Fruit fly (Drosophila melanogaster) S2 (cell line): Measurements from ENCODE around the gene Obp99d.

Experiments used
- CG8478 ChIP-seq: fragments of >200 bp; optimal IDR thresholded peaks from 2 replicates; lab custom pipeline; 2018
- CTCF ChIP-seq, 2 experiments: fragments of >200 bp; optimal IDR thresholded peaks; 2 replicates each; lab custom pipeline; 2018

The Obp99d gene

dm6 chr3R:29724745-29725144 lies 10.4 kb downstream of the Obp99d start, which contains the start of the genes Naa40 and CG18731:
Gene Naa40 (minus strand): TSS chr3R:29724950.
Gene CG18731 (plus strand): TSS chr3R:29725027.
- TF ChIP-seq CTCF (optimal IDR thresholded peaks at IDR 0.05; lab: Kevin White, UChicago) (no peak), CG8478 (no peak)

DNA sequence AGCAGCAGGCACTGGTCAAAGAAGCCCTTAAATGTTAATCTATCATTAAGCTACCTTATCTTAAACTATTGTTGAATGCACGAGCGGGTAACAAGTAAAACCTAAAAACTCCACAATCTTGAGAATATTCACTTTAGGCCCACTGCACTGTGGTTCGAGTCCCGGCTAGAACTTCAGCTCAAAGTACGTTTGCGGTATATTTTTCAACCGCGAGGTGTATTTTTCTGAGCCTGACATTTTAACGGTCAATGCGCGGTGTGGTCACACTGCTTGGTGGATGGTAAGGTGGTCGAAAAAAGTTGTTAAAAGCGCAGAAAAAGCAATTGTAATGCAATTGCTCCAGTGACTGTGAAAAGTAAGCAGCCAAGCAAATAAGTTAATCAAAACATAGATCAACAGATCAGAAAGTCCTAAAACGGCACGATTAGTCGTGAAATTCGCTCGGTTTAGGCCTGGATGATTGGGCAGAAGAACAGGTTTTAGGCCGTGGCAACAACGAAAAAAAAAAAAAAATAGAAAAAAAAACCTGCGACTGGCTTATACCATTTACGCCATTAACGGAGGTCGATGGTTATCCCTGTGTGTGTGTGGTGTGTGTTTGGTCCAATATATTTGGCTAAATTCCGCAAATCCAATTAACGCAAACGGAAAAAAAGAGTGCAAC lies 11.4 kb downstream of the Obp99d start, which contains the start of gene Kul:
Gene Kul (plus strand): TSS at position 254 of the 664 bp plus-strand sequence.
- TF ChIP-seq CTCF (optimal IDR thresholded peaks at IDR 0.05; lab: Kevin White, UChicago) (peak; percentile 52), CG8478 (no peak)

dm6 chr3R:29726277-29726676 lies 12.0 kb downstream of the Obp99d start:
- TF ChIP-seq CTCF (optimal IDR thresholded peaks at IDR 0.05; lab: Kevin White, UChicago) (no peak), CG8478 (no peak)

DNA sequence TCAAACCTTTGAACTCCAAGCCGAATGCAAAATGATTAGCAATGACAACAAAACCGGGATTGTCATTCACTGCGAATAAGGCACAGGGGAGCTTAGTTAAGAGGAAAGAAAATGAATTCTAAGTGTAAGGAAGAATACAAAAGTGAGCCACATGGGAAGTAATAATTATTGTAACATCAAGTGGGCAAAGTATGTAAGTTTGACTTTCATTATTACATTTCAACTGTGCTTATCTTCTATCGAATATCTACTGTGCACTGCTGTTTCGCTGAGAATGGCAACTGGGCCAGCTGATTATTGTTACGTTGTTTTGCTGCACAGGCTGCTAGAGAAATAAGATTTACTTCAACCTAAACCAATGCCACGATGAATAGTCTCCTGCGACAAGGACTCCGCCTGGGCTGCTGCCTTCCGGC lies 22.4 kb downstream of the Obp99d start, which contains the start of the genes CG7601 and CIA30:
Gene CG7601 (minus strand): TSS at position 68 of the 416 bp plus-strand sequence.
Gene CIA30 (plus strand): TSS at position 288 of the 416 bp plus-strand sequence.
- no peak for TF ChIP-seq CTCF (optimal IDR thresholded peaks at IDR 0.05; lab: Kevin White, UChicago)
- no peak for TF ChIP-seq CG8478

dm6 chr3R:29737891-29738290 lies 23.6 kb downstream of the Obp99d start, which contains the start of gene Gnpnat:
Gene Gnpnat (plus strand): TSS chr3R:29738275.
- TF ChIP-seq CG8478, result no peak

DNA sequence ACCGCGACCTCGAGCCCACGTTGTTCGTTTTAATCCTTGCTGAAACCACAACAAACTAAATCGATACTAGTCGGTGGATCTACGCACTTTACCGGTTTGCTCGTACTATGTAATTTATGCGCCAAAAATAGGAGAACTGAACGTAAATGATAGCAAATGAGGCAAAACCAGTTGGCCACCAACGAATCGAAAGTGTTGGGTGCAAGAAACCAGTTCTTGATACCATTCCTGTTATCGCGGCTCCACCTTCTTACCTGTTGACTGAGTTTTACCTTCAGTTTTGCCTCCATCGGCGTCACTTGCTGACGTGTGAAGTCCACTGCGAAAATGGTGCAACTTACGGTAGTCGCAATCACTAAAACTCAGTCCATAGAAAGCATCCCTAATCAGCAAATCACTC lies 25.8 kb downstream of the Obp99d start:
- TF ChIP-seq CTCF (optimal IDR thresholded peaks at IDR 0.05; lab: Kevin White, UChicago) (no peak), CG8478 (no peak)

dm6 chr3R:29745056-29745455 lies 30.8 kb downstream of the Obp99d start, which contains the start of the genes Wdr24 and IntS11:
Gene Wdr24 (minus strand): TSS chr3R:29745092.
Gene IntS11 (plus strand): TSS chr3R:29745337.
- TF ChIP-seq CG8478 (no peak), CTCF (optimal IDR thresholded peaks at IDR 0.05; lab: Kevin White, UChicago) (peak; percentile 18 to 55)

- TF ChIP-seq CG8478 (no peak), CTCF (optimal IDR thresholded peaks at IDR 0.05; lab: Kevin White, UChicago) (no peak)
Observed at dm6 chr3R:29748591-29749303, 34.4 kb downstream of the Obp99d start, which contains the start of the genes ATPsyngamma and yata. Gene ATPsyngamma (minus strand): TSS chr3R:29749163. Gene yata (plus strand): TSS chr3R:29749219.

- peak; percentile 35 for TF ChIP-seq CG8478
- no peak for TF ChIP-seq CTCF (optimal IDR thresholded peaks at IDR 0.05; lab: Kevin White, UChicago)
Observed at dm6 chr3R:29749304-29750066, 35.2 kb downstream of the Obp99d start.

- TF ChIP-seq CTCF (optimal IDR thresholded peaks at IDR 0.05; lab: Kevin White, UChicago) (no peak), CG8478 (no peak)
Observed at dm6 chr3R:29755248-29755647, 40.9 kb downstream of the Obp99d start.

DNA sequence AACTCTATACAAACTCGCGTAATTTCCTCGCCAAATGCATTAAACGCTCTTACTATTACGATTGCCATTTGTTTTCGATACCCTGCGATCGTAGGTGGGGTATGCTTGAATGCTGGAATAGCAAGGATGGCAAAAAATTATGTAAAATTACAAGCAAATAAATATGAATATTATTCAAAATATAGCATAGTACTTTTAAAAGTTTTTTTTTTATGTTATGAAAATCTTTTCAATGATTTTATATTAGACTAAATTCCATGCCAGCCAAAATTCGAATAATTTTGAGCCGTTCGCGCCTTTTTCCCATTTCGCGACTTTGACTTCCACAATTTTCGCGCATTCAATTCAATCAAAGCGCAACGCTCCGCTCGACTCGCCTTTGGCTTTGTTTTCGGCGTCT lies 41.8 kb downstream of the Obp99d start:
- TF ChIP-seq CTCF (optimal IDR thresholded peaks at IDR 0.05; lab: Kevin White, UChicago), result no peak
- TF ChIP-seq CG8478, result no peak

DNA sequence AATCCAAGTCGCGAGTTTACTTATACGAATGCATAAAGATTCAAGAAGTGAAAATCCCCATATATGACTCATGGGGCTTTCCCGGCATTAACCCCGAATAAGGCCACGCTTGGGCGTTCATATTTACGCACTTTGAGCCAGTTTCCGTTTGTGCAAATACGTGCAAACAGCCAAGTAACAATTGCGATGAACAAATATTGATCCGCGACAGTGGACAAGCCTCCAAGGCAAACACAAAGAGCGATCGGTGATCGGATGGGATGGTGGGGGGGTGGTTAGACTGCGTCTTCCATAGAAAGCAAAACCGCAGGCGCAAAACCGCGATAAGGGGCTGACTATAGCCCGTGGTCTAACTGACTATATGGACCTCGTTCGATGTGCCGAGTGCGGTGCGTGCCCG lies 42.9 kb downstream of the Obp99d start:
- TF ChIP-seq CG8478, result no peak
- TF ChIP-seq CTCF (optimal IDR thresholded peaks at IDR 0.05; lab: Kevin White, UChicago), result no peak

DNA sequence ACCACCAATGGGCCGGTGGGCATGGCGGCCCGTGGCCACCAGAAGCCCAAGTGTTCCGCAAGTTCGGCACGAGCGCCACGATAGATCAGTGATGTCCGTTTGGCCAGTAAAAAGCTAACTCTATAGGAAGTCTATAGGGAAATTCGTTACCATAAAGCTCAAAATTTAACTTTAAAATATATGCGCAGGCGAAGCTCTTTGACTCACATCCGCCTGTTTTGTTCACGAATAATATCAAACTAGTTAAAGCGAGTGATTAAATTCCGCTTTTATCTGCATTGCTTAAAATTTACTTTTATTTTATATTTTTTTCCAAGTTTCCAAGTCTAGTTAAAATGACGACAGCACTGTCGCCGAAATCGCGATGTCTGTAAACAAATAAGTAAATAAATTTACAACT lies 43.4 kb downstream of the Obp99d start:
- no peak for TF ChIP-seq CTCF (optimal IDR thresholded peaks at IDR 0.05; lab: Kevin White, UChicago)
- peak; percentile 48 for TF ChIP-seq CG8478

- TF ChIP-seq CTCF (optimal IDR thresholded peaks at IDR 0.05; lab: Kevin White, UChicago) (no peak), CG8478 (no peak)
Observed at dm6 chr3R:29758129-29758733, 43.9 kb downstream of the Obp99d start.

DNA sequence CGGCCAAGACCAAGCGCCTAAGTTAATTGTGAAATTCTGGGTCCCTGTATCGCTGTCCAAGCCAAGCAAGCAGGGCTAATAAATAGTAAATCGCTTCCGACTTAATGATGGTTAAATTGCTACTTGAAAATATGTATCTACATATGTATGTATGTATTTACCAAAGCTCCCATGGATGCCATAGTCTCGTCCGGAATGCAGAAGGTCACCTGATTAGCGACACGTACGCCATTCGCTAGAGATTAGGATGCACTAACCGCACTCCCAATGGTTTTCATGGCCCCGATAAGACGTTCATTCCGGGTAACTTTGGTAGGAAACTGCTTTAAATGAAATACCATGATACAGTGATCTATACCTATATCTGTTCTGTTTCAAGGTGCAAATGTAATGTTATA lies 44.4 kb downstream of the Obp99d start:
- no peak for TF ChIP-seq CG8478
- no peak for TF ChIP-seq CTCF (optimal IDR thresholded peaks at IDR 0.05; lab: Kevin White, UChicago)
